Fruit fly (Drosophila melanogaster): ENCODE measurements around the gene CG5381.

DNA sequence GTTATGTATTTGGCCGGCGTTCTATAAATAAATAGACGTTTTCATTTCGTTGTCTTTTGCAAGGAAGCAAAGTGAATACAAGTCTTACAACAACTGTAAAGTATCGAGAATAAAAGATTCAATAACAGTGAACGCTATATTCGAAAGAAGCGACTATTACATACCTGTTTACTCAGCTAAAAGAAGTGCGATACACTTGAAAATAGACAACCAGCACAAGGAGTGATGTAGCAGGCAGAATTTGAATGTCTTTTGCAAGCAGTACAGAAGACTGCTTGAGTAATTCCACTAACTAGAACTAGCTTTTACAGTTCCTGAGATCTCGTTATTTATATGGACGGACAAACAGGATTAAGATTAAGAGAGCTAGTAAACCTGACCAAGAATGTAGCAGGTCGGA, 24.6 kb downstream of the CG5381 start:
- TF ChIP-seq Gug (GFP tag; IDR thresholded peaks at IDR 0.05) = no peak
- TF ChIP-seq CG11902 (GFP tag; optimal IDR thresholded peaks at IDR 0.05) = no peak
- no peak for TF ChIP-seq Lpt (GFP tag; optimal IDR thresholded peaks at IDR 0.05)
- TF ChIP-seq salr (GFP tag; optimal IDR thresholded peaks at IDR 0.05) = no peak
- TF ChIP-seq CG16779 (tag; optimal IDR thresholded peaks at IDR 0.05) = no peak
- TF ChIP-seq CG8632 (GFP tag; optimal IDR thresholded peaks at IDR 0.05) = no peak
- no peak for TF ChIP-seq CG8319 (GFP tag; optimal IDR thresholded peaks at IDR 0.05)
- TF ChIP-seq CG6276 (GFP tag; optimal IDR thresholded peaks at IDR 0.05) = no peak
- TF ChIP-seq CG10631 (GFP tag; optimal IDR thresholded peaks at IDR 0.05) = no peak
- no peak for TF ChIP-seq CG3919 (GFP tag; optimal IDR thresholded peaks at IDR 0.05)
- TF ChIP-seq CG11762 (GFP tag; optimal IDR thresholded peaks at IDR 0.05; ENCODE audit: insufficient read depth) = no peak
- TF ChIP-seq CG11294 (GFP tag; IDR thresholded peaks at IDR 0.05) = no peak
- TF ChIP-seq achi (GFP tag; optimal IDR thresholded peaks at IDR 0.05) = no peak

All from whole organism, prepupa.